Fruit fly (Drosophila melanogaster) whole organism, pupa: ENCODE data around the gene CG17777.

ENCODE experiments used
- CG10348 ChIP-seq: fragments of 200-800 bp; sonication (Bioruptor generic); IDR thresholded peaks from 2 replicates; pipeline ENCODE4 v1.3.6; 2022; ENCODE audit warnings: missing biosample characterization, missing genetic modification characterization
- CG12605 ChIP-seq: fragments of 200-800 bp; sonication (Bioruptor generic); IDR thresholded peaks from 2 replicates; pipeline ENCODE4 v1.3.6; 2022; ENCODE audit warnings: missing biosample characterization, missing genetic modification characterization
- CG13204 ChIP-seq: fragments of 200-800 bp; sonication (Bioruptor generic); optimal IDR thresholded peaks from 2 replicates; lab custom pipeline; 2018; ENCODE audit warnings: missing biosample characterization, mild to moderate bottlenecking, missing genetic modification characterization, moderate library complexity
- CG14655 ChIP-seq: fragments of 200-800 bp; sonication (Bioruptor generic); optimal IDR thresholded peaks from 3 replicates; lab custom pipeline; 2017; ENCODE audit warnings: mild to moderate bottlenecking, missing biosample characterization, missing genetic modification reagents, missing genetic modification characterization
- CG15710 ChIP-seq: fragments of 200-800 bp; sonication (Bioruptor generic); optimal IDR thresholded peaks from 2 replicates; lab custom pipeline; 2018; ENCODE audit warnings: missing biosample characterization, mild to moderate bottlenecking, missing genetic modification characterization, moderate library complexity
- CG17806 ChIP-seq: fragments of 200-800 bp; sonication (Bioruptor generic); optimal IDR thresholded peaks from 2 replicates; lab custom pipeline; 2018; ENCODE audit warnings: missing biosample characterization, mild to moderate bottlenecking, missing genetic modification characterization, moderate library complexity
- CG32121 ChIP-seq: fragments of 200-800 bp; sonication (Bioruptor generic); IDR thresholded peaks from 2 replicates; pipeline ENCODE4 v1.3.6; 2022; ENCODE audit warnings: missing biosample characterization, missing genetic modification characterization
- CG34367 ChIP-seq: fragments of 200-800 bp; sonication (Bioruptor generic); optimal IDR thresholded peaks from 2 replicates; lab custom pipeline; 2018; ENCODE audit warnings: missing biosample characterization, mild to moderate bottlenecking, missing genetic modification characterization
- CG4496 ChIP-seq: fragments of 200-800 bp; sonication (Bioruptor generic); IDR thresholded peaks from 3 replicates; pipeline ENCODE4 v1.3.6; 2022; ENCODE audit warnings: missing biosample characterization, missing genetic modification characterization
- CG8159 ChIP-seq: fragments of 200-800 bp; sonication (Bioruptor generic); optimal IDR thresholded peaks from 3 replicates; lab custom pipeline; 2018; ENCODE audit warnings: missing biosample characterization, mild to moderate bottlenecking, missing genetic modification characterization, moderate library complexity
- CG8301 ChIP-seq: fragments of 200-800 bp; sonication (Bioruptor generic); optimal IDR thresholded peaks from 2 replicates; lab custom pipeline; 2018; ENCODE audit warnings: missing biosample characterization, mild to moderate bottlenecking, missing genetic modification characterization
- CG9948 ChIP-seq: fragments of 200-800 bp; sonication (Bioruptor generic); optimal IDR thresholded peaks from 2 replicates; lab custom pipeline; 2018; ENCODE audit warnings: missing biosample characterization, mild to moderate bottlenecking, missing genetic modification characterization, moderate library complexity
- D1 ChIP-seq: fragments of 200-800 bp; sonication (Bioruptor generic); optimal IDR thresholded peaks from 2 replicates; lab custom pipeline; 2018; ENCODE audit warnings: missing biosample characterization, mild to moderate bottlenecking, missing genetic modification characterization, moderate library complexity
- EcR ChIP-seq: fragments of 200-800 bp; sonication (Bioruptor generic); optimal IDR thresholded peaks from 3 replicates; lab custom pipeline; 2019; ENCODE audit warnings: missing biosample characterization, missing genetic modification characterization, mild to moderate bottlenecking, moderate library complexity, missing genetic modification reagents
- Ets98B ChIP-seq: fragments of 200-800 bp; sonication (Bioruptor generic); IDR thresholded peaks from 2 replicates; pipeline ENCODE4 v1.3.6; 2022; ENCODE audit warnings: missing biosample characterization, missing genetic modification characterization
- Pif1A ChIP-seq: fragments of 200-800 bp; sonication (Bioruptor generic); optimal IDR thresholded peaks from 3 replicates; lab custom pipeline; 2016; ENCODE audit warnings: missing biosample characterization, missing genetic modification characterization
- Pif1B ChIP-seq: fragments of 200-800 bp; sonication (Bioruptor generic); optimal IDR thresholded peaks from 3 replicates; lab custom pipeline; 2016; ENCODE audit warnings: missing biosample characterization, missing genetic modification characterization
- Snoo ChIP-seq: fragments of 200-800 bp; sonication (Bioruptor generic); optimal IDR thresholded peaks from 3 replicates; lab custom pipeline; 2017; ENCODE audit warnings: missing biosample characterization, mild to moderate bottlenecking, missing genetic modification characterization, inconsistent platforms
- fd96Ca ChIP-seq: fragments of 200-800 bp; sonication (Bioruptor generic); IDR thresholded peaks from 3 replicates; pipeline ENCODE4 v1.3.6; 2022; ENCODE audit warnings: missing biosample characterization, missing genetic modification characterization
- gl ChIP-seq: fragments of 200-800 bp; sonication (Bioruptor generic); optimal IDR thresholded peaks from 2 replicates; lab custom pipeline; 2018; ENCODE audit warnings: missing biosample characterization, mild to moderate bottlenecking, missing genetic modification characterization
- rn ChIP-seq: fragments of 200-800 bp; sonication (Bioruptor generic); IDR thresholded peaks from 2 replicates; pipeline ENCODE4 v1.3.6; 2022; ENCODE audit warnings: missing biosample characterization, missing genetic modification characterization

The CG17777 gene

DNA sequence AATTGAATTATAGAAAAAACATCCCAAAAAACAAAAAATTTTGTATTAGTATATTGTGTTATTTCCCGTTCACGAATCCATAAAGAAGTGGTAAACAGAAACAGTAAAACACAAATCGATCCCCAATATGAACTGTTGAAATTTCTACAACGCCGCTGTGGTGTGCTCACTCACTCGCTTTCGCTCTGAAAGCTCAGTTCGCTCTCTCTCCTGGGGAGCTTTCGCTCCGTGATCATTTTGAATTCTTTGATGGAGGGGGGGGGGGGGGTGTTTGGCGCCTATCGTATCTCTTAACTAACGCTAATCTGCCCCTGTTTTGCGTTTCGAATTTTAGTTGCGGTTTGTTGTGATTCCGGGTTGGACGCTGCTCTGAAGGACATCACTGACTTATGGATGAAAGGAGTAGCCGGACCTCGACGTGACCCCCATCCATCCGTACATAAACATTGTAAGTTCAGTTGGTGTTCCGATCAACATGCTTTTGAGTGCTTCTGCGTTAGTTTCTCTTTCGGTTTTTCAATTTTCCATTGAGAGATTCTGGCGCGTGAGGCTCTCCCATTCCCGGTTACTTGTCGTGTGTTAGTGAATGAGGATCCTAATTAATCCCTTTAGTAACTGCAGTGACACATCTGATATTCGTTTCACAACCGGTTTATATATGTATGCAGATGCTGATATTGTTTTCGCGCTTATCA, 45.3 kb upstream of the CG17777 start, which contains the start of gene D2hgdh:
D2hgdh (plus strand) TSS at position 331 of the 695 bp plus-strand sequence.
- TF ChIP-seq CG14655 (no peak), CG13204 (no peak), Ets98B (peak; percentile 69), Snoo (peak; percentile 29), CG17806 (tag; lab: Kevin White, UChicago) (peak; percentile 5), CG4496 (peak; percentile 65), CG9948 (tag; lab: Kevin White, UChicago) (no peak), EcR (GFP tag; lab: Kevin White, UChicago) (no peak), CG32121 (GFP tag; lab: Robert Waterston, UW) (peak; percentile 49; the same call in 1 of the 2 replicates)

- TF ChIP-seq CG17806 (tag; lab: Kevin White, UChicago) (peak; percentile 2), CG8159 (peak; percentile 16), CG13204 (no peak), gl (tag; lab: Kevin White, UChicago) (peak; percentile 20), D1 (tag; lab: Kevin White, UChicago) (no peak), CG9948 (tag; lab: Kevin White, UChicago) (no peak), CG15710 (tag; lab: Kevin White, UChicago) (peak; percentile 5), Pif1B (GFP tag; lab: Kevin White, UChicago) (peak; percentile 58), CG8301 (tag; lab: Kevin White, UChicago) (peak; percentile 11), CG4496 (peak; percentile 60; the same call in 2 of the 3 replicates), rn (GFP tag; lab: Robert Waterston, UW) (no peak), CG32121 (GFP tag; lab: Robert Waterston, UW) (peak; percentile 51), CG34367 (tag; lab: Kevin White, UChicago) (no peak), fd96Ca (GFP tag; lab: Robert Waterston, UW) (no peak), CG12605 (GFP tag; lab: Robert Waterston, UW) (peak; percentile 46; the same call in 1 of the 2 replicates), Snoo (peak; percentile 6), Pif1A (GFP tag; lab: Kevin White, UChicago) (peak; percentile 54), CG10348 (GFP tag; lab: Robert Waterston, UW) (no peak), EcR (GFP tag; lab: Kevin White, UChicago) (no peak), CG14655 (peak; percentile 34), Ets98B (peak; percentile 37; the same call in 1 of the 2 replicates)
Measured at dm6 chrX:2141854-2142216, 44.8 kb upstream of the CG17777 start.

- no peak for TF ChIP-seq CG9948 (tag; lab: Kevin White, UChicago)
- no peak for TF ChIP-seq CG12605 (GFP tag; lab: Robert Waterston, UW)
- TF ChIP-seq gl (tag; lab: Kevin White, UChicago) = no peak
- no peak for TF ChIP-seq CG8301 (tag; lab: Kevin White, UChicago)
- TF ChIP-seq EcR (GFP tag; lab: Kevin White, UChicago) = no peak
- no peak for TF ChIP-seq CG4496
- TF ChIP-seq Snoo = no peak
- no peak for TF ChIP-seq CG32121 (GFP tag; lab: Robert Waterston, UW)
- TF ChIP-seq CG10348 (GFP tag; lab: Robert Waterston, UW) = no peak
- no peak for TF ChIP-seq fd96Ca (GFP tag; lab: Robert Waterston, UW)
- no peak for TF ChIP-seq CG8159
- TF ChIP-seq Ets98B = no peak
- TF ChIP-seq CG34367 (tag; lab: Kevin White, UChicago) = no peak
- no peak for TF ChIP-seq rn (GFP tag; lab: Robert Waterston, UW)
- no peak for TF ChIP-seq D1 (tag; lab: Kevin White, UChicago)
- TF ChIP-seq CG13204 = no peak
- no peak for TF ChIP-seq Pif1B (GFP tag; lab: Kevin White, UChicago)
- no peak for TF ChIP-seq CG17806 (tag; lab: Kevin White, UChicago)
- no peak for TF ChIP-seq Pif1A (GFP tag; lab: Kevin White, UChicago)
- TF ChIP-seq, all 21 proteins: peak for 0
Measured at dm6 chrX:2142275-2142934, 44.2 kb upstream of the CG17777 start.

DNA sequence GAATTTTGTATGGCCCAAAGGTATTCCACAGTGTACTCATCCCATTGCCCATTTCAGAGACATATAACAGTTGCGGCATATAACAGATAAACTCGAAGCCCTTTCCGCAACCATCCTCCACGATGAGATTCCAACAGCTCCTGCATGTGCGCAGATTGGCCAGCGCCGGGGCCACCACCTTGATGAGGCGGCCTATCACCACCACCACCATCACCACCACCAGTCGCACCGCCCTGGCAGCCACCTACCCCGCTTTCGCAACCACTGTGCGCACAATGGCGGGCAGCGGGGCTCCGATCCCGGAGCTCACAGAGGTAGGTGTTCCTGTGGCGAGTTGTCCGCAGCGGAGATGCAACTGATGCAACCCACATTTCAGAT, 43.7 kb upstream of the CG17777 start:
- no peak for TF ChIP-seq CG8159
- TF ChIP-seq CG13204 = no peak
- no peak for TF ChIP-seq gl (tag; lab: Kevin White, UChicago)
- no peak for TF ChIP-seq rn (GFP tag; lab: Robert Waterston, UW)
- no peak for TF ChIP-seq Pif1A (GFP tag; lab: Kevin White, UChicago)
- TF ChIP-seq CG17806 (tag; lab: Kevin White, UChicago) = no peak
- no peak for TF ChIP-seq CG32121 (GFP tag; lab: Robert Waterston, UW)
- TF ChIP-seq Pif1B (GFP tag; lab: Kevin White, UChicago) = no peak
- no peak for TF ChIP-seq CG4496
- TF ChIP-seq Ets98B = no peak
- no peak for TF ChIP-seq EcR (GFP tag; lab: Kevin White, UChicago)
- no peak for TF ChIP-seq CG9948 (tag; lab: Kevin White, UChicago)
- TF ChIP-seq fd96Ca (GFP tag; lab: Robert Waterston, UW) = no peak
- TF ChIP-seq Snoo = no peak
- no peak for TF ChIP-seq CG10348 (GFP tag; lab: Robert Waterston, UW)
- TF ChIP-seq D1 (tag; lab: Kevin White, UChicago) = no peak

DNA sequence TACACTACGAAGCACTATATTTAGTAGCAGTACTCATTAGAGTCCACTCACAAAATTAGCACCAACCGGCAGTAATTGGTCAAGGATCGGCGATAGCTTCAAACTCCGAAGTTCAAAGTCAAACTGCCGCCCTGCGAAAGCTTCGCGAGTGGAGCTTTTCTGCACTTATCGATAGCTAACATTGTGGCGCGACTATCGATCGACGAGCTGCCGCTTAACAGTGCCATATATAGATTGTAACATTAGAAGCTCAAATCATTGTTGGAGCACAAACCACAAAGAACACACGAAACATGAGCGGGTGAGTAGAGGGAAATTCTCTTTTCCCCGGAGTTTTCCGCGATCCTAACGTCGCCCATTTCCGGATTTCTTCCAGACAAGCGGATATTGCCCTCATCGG, 41.5 kb upstream of the CG17777 start, which contains the start of gene Pgd:
Pgd (plus strand) TSS at position 23 of the 400 bp plus-strand sequence.
- TF ChIP-seq EcR (GFP tag; lab: Kevin White, UChicago) = peak; percentile 57
- TF ChIP-seq CG12605 (GFP tag; lab: Robert Waterston, UW) = peak; percentile 47
- peak; percentile 30; the same call in 1 of the 3 replicates for TF ChIP-seq CG4496
- peak; percentile 41; the same call in 1 of the 2 replicates for TF ChIP-seq Ets98B
- TF ChIP-seq Snoo = no peak
